Worm (Caenorhabditis elegans) whole organism, young adult: Measurements from ENCODE around the gene ZC449.5.
A peak's percentile ranks its signal among the peaks of the same experiment; 100 is the strongest.

Experiments
- B0261.1 ChIP-seq: sonication (generic microtip); optimal IDR thresholded peaks from 2 replicates; lab custom pipeline; 2016; ENCODE audit warnings: mild to moderate bottlenecking, missing genetic modification characterization, moderate library complexity, missing compliant biosample characterization
- B0336.3 ChIP-seq: fragments of 200-800 bp; sonication (Bioruptor generic); IDR thresholded peaks from 2 replicates; pipeline ENCODE4 v1.3.6; 2022; ENCODE audit warnings: missing genetic modification characterization, missing compliant biosample characterization
- C17E4.6 ChIP-seq: fragments of 200-800 bp; sonication (Bioruptor generic); IDR thresholded peaks from 2 replicates; pipeline ENCODE4 v1.3.6; 2022; ENCODE audit warnings: missing genetic modification reagents, missing genetic modification characterization, missing compliant biosample characterization
- F33H1.4 ChIP-seq: fragments of 200-800 bp; sonication (Bioruptor generic); IDR thresholded peaks from 2 replicates; pipeline ENCODE4 v1.3.6; 2022; ENCODE audit warnings: missing genetic modification reagents, missing genetic modification characterization, missing compliant biosample characterization
- F52B5.7 ChIP-seq: sonication (generic microtip); optimal IDR thresholded peaks from 2 replicates; lab custom pipeline; 2016; ENCODE audit warnings: mild to moderate bottlenecking, missing genetic modification characterization, missing compliant biosample characterization
- F55B11.4 ChIP-seq: sonication (generic microtip); optimal IDR thresholded peaks from 2 replicates; lab custom pipeline; 2016; ENCODE audit warnings: missing compliant biosample characterization, missing genetic modification characterization, borderline replicate concordance; ENCODE audit not compliant: insufficient read depth
- F57A8.1 ChIP-seq: fragments of 200-800 bp; sonication (Bioruptor generic); optimal IDR thresholded peaks from 2 replicates; lab custom pipeline; 2018; ENCODE audit warnings: mild to moderate bottlenecking, missing genetic modification characterization, moderate library complexity, missing compliant biosample characterization
- Y67H2A.10 ChIP-seq: fragments of 200-800 bp; sonication (Bioruptor generic); conservative IDR thresholded peaks from 2 replicates; pipeline ENCODE4 v1.3.6; 2022; ENCODE audit warnings: missing genetic modification reagents, missing genetic modification characterization, missing compliant biosample characterization
- Y95B8A.8 ChIP-seq: fragments of 200-800 bp; sonication (Bioruptor generic); IDR thresholded peaks from 2 replicates; pipeline ENCODE4 v1.3.6; 2022; ENCODE audit warnings: missing genetic modification reagents, missing genetic modification characterization, missing compliant biosample characterization
- ZK185.1 ChIP-seq: sonication (generic microtip); optimal IDR thresholded peaks from 2 replicates; lab custom pipeline; 2016; ENCODE audit warnings: mild to moderate bottlenecking, missing genetic modification characterization, missing compliant biosample characterization; ENCODE audit not compliant: poor library complexity, severe bottlenecking
- ama-1 ChIP-seq, 3 experiments: fragments of 150-350 bp in 1 of 3; sonication (generic microtip) in 2 of 3; optimal IDR thresholded peaks; 2 replicates each; lab custom pipeline; 2014 to 2018; ENCODE audit warnings: missing biosample characterization in 2 of 3, missing genetic modification characterization in 2 of 3, missing genetic modification reagents in 2 of 3
- ccch-3 ChIP-seq: fragments of 200-800 bp; sonication (Bioruptor generic); optimal IDR thresholded peaks from 2 replicates; lab custom pipeline; 2018; ENCODE audit warnings: mild to moderate bottlenecking, missing genetic modification characterization, missing compliant biosample characterization
- cebp-1 ChIP-seq, 2 experiments: fragments of 200-800 bp in 1 of 2; sonication (Bioruptor generic) in 1 of 2; sonication (generic microtip) in 1 of 2; IDR thresholded peaks in 1 of 2; optimal IDR thresholded peaks in 1 of 2; 2 replicates each; pipeline versions ENCODE4 v1.3.6 to Lab custom; 2017 to 2022; ENCODE audit warnings: missing compliant biosample characterization in 2 of 2, missing genetic modification characterization in 2 of 2, mild to moderate bottlenecking in 1 of 2, missing genetic modification reagents in 1 of 2, moderate library complexity in 1 of 2
- cebp-2 ChIP-seq: fragments of 200-800 bp; sonication (Bioruptor generic); IDR thresholded peaks from 2 replicates; pipeline ENCODE4 v1.3.6; 2022; ENCODE audit warnings: missing genetic modification characterization, missing compliant biosample characterization
- ceh-40 ChIP-seq: fragments of 200-800 bp; sonication (Bioruptor generic); IDR thresholded peaks from 2 replicates; pipeline ENCODE4 v1.3.6; 2022; ENCODE audit warnings: missing genetic modification characterization, missing compliant biosample characterization
- die-1 ChIP-seq: sonication (generic microtip); optimal IDR thresholded peaks from 2 replicates; lab custom pipeline; 2016; ENCODE audit warnings: missing genotype, mild to moderate bottlenecking, missing genetic modification characterization, missing compliant biosample characterization
- dox-1 ChIP-seq: fragments of 200-800 bp; sonication (Bioruptor generic); IDR thresholded peaks from 2 replicates; pipeline ENCODE4 v1.3.6; 2022; ENCODE audit warnings: missing genetic modification reagents, missing genetic modification characterization, missing compliant biosample characterization
- dpl-1 ChIP-seq: fragments of 150-350 bp; optimal IDR thresholded peaks from 2 replicates; lab custom pipeline; 2014; ENCODE audit warnings: missing biosample characterization, missing genetic modification reagents, missing genetic modification characterization
- egl-44 ChIP-seq: fragments of 200-800 bp; sonication (Bioruptor generic); IDR thresholded peaks from 2 replicates; pipeline ENCODE4 v1.3.6; 2022; ENCODE audit warnings: missing genetic modification reagents, missing genetic modification characterization, missing compliant biosample characterization
- ekl-4 ChIP-seq: fragments of 200-800 bp; sonication (Bioruptor generic); IDR thresholded peaks from 2 replicates; pipeline ENCODE4 v1.3.6; 2022; ENCODE audit warnings: missing genetic modification reagents, missing genetic modification characterization, missing compliant biosample characterization
- ets-4 ChIP-seq: fragments of 200-800 bp; sonication (Bioruptor generic); optimal IDR thresholded peaks from 2 replicates; lab custom pipeline; 2018; ENCODE audit warnings: mild to moderate bottlenecking, missing genetic modification characterization, missing compliant biosample characterization
- fkh-3 ChIP-seq: sonication (generic microtip); optimal IDR thresholded peaks from 2 replicates; lab custom pipeline; 2016; ENCODE audit warnings: mild to moderate bottlenecking, missing genetic modification characterization, missing compliant biosample characterization
- lag-1 ChIP-seq: fragments of 200-800 bp; sonication (Bioruptor generic); IDR thresholded peaks from 2 replicates; pipeline ENCODE4 v1.3.6; 2022; ENCODE audit warnings: missing genetic modification reagents, missing genetic modification characterization, missing compliant biosample characterization
- let-526 ChIP-seq: fragments of 200-800 bp; sonication (Bioruptor generic); IDR thresholded peaks from 2 replicates; pipeline ENCODE4 v1.3.6; 2022; ENCODE audit warnings: missing genetic modification reagents, missing genetic modification characterization, missing compliant biosample characterization
- lin-26 ChIP-seq: fragments of 200-800 bp; sonication (Bioruptor generic); IDR thresholded peaks from 2 replicates; pipeline ENCODE4 v1.3.6; 2022; ENCODE audit warnings: missing genetic modification reagents, missing genetic modification characterization, missing compliant biosample characterization
- lin-40 ChIP-seq: sonication (generic microtip); optimal IDR thresholded peaks from 2 replicates; lab custom pipeline; 2016; ENCODE audit warnings: missing genetic modification characterization, mild to moderate bottlenecking, missing compliant biosample characterization, missing genotype, missing genetic modification reagents
- lin-54 ChIP-seq: fragments of 200-800 bp; sonication (Bioruptor generic); optimal IDR thresholded peaks from 2 replicates; lab custom pipeline; 2018; ENCODE audit warnings: mild to moderate bottlenecking, missing genetic modification characterization, missing compliant biosample characterization
- lir-1 ChIP-seq: fragments of 200-800 bp; sonication (Bioruptor generic); conservative IDR thresholded peaks from 2 replicates; pipeline ENCODE4 v1.3.6; 2022; ENCODE audit warnings: missing genetic modification reagents, missing genetic modification characterization, missing compliant biosample characterization
- lsy-27 ChIP-seq: sonication (generic microtip); optimal IDR thresholded peaks from 2 replicates; lab custom pipeline; 2017; ENCODE audit warnings: missing genetic modification characterization, mild to moderate bottlenecking, missing compliant biosample characterization, antibody characterized with exemption, missing genotype, borderline replicate concordance; ENCODE audit not compliant: insufficient read depth
- mcd-1 ChIP-seq: fragments of 200-800 bp; sonication (Bioruptor generic); IDR thresholded peaks from 2 replicates; pipeline ENCODE4 v1.3.6; 2022; ENCODE audit warnings: missing genetic modification reagents, missing genetic modification characterization, missing compliant biosample characterization
- mel-28 ChIP-seq: sonication (generic microtip); optimal IDR thresholded peaks from 2 replicates; lab custom pipeline; 2016; ENCODE audit warnings: borderline replicate concordance, mild to moderate bottlenecking, missing genetic modification characterization, missing compliant biosample characterization
- nfya-1 ChIP-seq: sonication (generic microtip); optimal IDR thresholded peaks from 2 replicates; lab custom pipeline; 2017; ENCODE audit warnings: antibody characterized with exemption, missing compliant biosample characterization, missing genetic modification characterization, borderline replicate concordance; ENCODE audit not compliant: insufficient read depth
- nhr-179 ChIP-seq: sonication (generic microtip); optimal IDR thresholded peaks from 2 replicates; lab custom pipeline; 2016; ENCODE audit warnings: mild to moderate bottlenecking, missing genetic modification characterization, missing compliant biosample characterization
- nhr-80 ChIP-seq: sonication (generic microtip); optimal IDR thresholded peaks from 2 replicates; lab custom pipeline; 2016; ENCODE audit warnings: missing genetic modification characterization, missing compliant biosample characterization
- pbrm-1 ChIP-seq: fragments of 200-800 bp; sonication (Bioruptor generic); IDR thresholded peaks from 2 replicates; pipeline ENCODE4 v1.3.6; 2022; ENCODE audit warnings: missing genetic modification reagents, missing genetic modification characterization, missing compliant biosample characterization
- rpc-1 ChIP-seq, 2 experiments: fragments of 150-350 bp in 1 of 2; sonication (generic microtip) in 1 of 2; optimal IDR thresholded peaks; 2 replicates each; lab custom pipeline; 2014 to 2018; ENCODE audit warnings: missing biosample characterization in 1 of 2, missing genetic modification characterization in 1 of 2, missing genetic modification reagents in 1 of 2, missing genotype in 1 of 2
- sdz-38 ChIP-seq: sonication (generic microtip); optimal IDR thresholded peaks from 2 replicates; lab custom pipeline; 2016; ENCODE audit warnings: missing genotype, missing genetic modification characterization, missing compliant biosample characterization
- snpc-1.1 ChIP-seq: sonication (generic microtip); optimal IDR thresholded peaks from 2 replicates; lab custom pipeline; 2017; ENCODE audit warnings: missing genetic modification characterization, mild to moderate bottlenecking, missing compliant biosample characterization, antibody characterized with exemption, moderate library complexity, missing genotype, missing genetic modification reagents; ENCODE audit not compliant: insufficient read depth
- snpc-4 ChIP-seq, 5 experiments: fragments of 150-350 bp in 1 of 5; sonication (generic microtip) in 4 of 5; optimal IDR thresholded peaks; 2 replicates each; lab custom pipeline; 2014 to 2018; ENCODE audit warnings: missing genetic modification characterization in 5 of 5, missing biosample characterization in 3 of 5, antibody characterized with exemption in 2 of 5, mild to moderate bottlenecking in 2 of 5, missing compliant biosample characterization in 2 of 5, missing genotype in 2 of 5, moderate library complexity in 2 of 5, missing genetic modification reagents in 1 of 5
- tbx-9 ChIP-seq: sonication (generic microtip); optimal IDR thresholded peaks from 2 replicates; lab custom pipeline; 2016; ENCODE audit warnings: borderline replicate concordance, missing genetic modification characterization, inconsistent platforms, missing compliant biosample characterization
- zim-3 ChIP-seq: sonication (generic microtip); optimal IDR thresholded peaks from 2 replicates; lab custom pipeline; 2017; ENCODE audit warnings: mild to moderate bottlenecking, missing genetic modification characterization, moderate library complexity, missing compliant biosample characterization
- ztf-18 ChIP-seq: sonication (generic microtip); optimal IDR thresholded peaks from 2 replicates; lab custom pipeline; 2016; ENCODE audit warnings: missing genotype, mild to moderate bottlenecking, missing genetic modification characterization, missing compliant biosample characterization
- ztf-25 ChIP-seq: fragments of 200-800 bp; sonication (Bioruptor generic); IDR thresholded peaks from 2 replicates; pipeline ENCODE4 v1.3.6; 2022; ENCODE audit warnings: missing genetic modification reagents, missing genetic modification characterization, missing compliant biosample characterization
- ztf-6 ChIP-seq: fragments of 200-800 bp; sonication (Bioruptor generic); IDR thresholded peaks from 2 replicates; pipeline ENCODE4 v1.3.6; 2022; ENCODE audit warnings: missing genetic modification reagents, missing genetic modification characterization, missing compliant biosample characterization

ZC449.5 gene

DNA sequence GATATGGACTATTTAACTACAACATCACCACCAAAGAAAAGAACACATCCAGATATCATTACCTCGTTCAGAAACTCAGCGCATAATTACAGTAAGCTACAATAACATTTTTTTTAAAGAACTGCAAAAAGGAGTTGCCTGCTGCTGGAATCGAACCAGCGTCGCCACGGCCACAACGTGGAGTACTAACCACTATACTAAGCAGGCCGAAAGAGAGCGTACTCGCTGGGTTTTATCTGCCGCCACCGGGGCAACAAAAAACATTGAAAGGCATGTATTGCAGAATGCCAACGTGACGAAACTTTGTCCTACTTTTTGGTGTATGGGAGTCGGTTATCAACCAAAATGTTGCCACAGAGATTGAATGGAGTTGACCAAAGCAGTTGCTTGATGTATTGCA lies 14.9 kb downstream of the ZC449.5 start (continued):
- TF ChIP-seq ztf-18 (tag; lab: Kevin White, UChicago) (peak; percentile 53), F52B5.7 (tag; lab: Kevin White, UChicago) (peak; percentile 70), snpc-4 (GFP tag; optimal IDR thresholded peaks at IDR 0.05; lab: Kevin White, UChicago) (peak; percentile 76), snpc-4 (tag; optimal IDR thresholded peaks at IDR 0.05; lab: Kevin White, UChicago) (peak in 1 of 4 experiments; percentile 71), nhr-179 (no peak), cebp-1 (GFP tag; IDR thresholded peaks at IDR 0.05; lab: Robert Waterston, UW) (peak; percentile 42; the same call in 1 of the 2 replicates), cebp-1 (tag; optimal IDR thresholded peaks at IDR 0.05; lab: Kevin White, UChicago) (no peak), dox-1 (GFP tag; lab: Robert Waterston, UW) (peak; percentile 75), lir-1 (0 out of 2 replicates have a peak, but pooled peaks have one; percentile 43), dpl-1 (GFP tag; lab: Kevin White, UChicago) (no peak), nhr-80 (tag; lab: Kevin White, UChicago) (no peak), lag-1 (no peak), B0336.3 (GFP tag; lab: Robert Waterston, UW) (no peak), Y95B8A.8 (0 out of 2 replicates have a peak, but pooled peaks have one; percentile 13), pbrm-1 (GFP tag; lab: Robert Waterston, UW) (peak; percentile 90), nfya-1 (tag; lab: Kevin White, UChicago) (no peak), ekl-4 (GFP tag; lab: Robert Waterston, UW) (peak; percentile 47; the same call in 1 of the 2 replicates), ets-4 (GFP tag; lab: Kevin White, UChicago) (no peak), let-526 (GFP tag; lab: Robert Waterston, UW) (no peak), F55B11.4 (tag; lab: Kevin White, UChicago) (no peak), lin-26 (peak; percentile 90), C17E4.6 (GFP tag; lab: Robert Waterston, UW) (0 out of 2 replicates have a peak, but pooled peaks have one; percentile 29), Y67H2A.10 (GFP tag; lab: Robert Waterston, UW) (no peak), B0261.1 (tag; lab: Kevin White, UChicago) (peak; percentile 96), lin-54 (GFP tag; lab: Kevin White, UChicago) (peak; percentile 22), tbx-9 (tag; lab: Kevin White, UChicago) (no peak), ztf-25 (GFP tag; lab: Robert Waterston, UW) (peak; percentile 82; the same call in 1 of the 2 replicates), mcd-1 (no peak), lin-40 (tag; lab: Kevin White, UChicago) (peak; percentile 64), mel-28 (tag; lab: Kevin White, UChicago) (peak; percentile 35), die-1 (tag; lab: Kevin White, UChicago) (peak; percentile 84), rpc-1 (optimal IDR thresholded peaks at IDR 0.05; lab: Kevin White, UChicago) (peak; percentile 81), rpc-1 (tag; optimal IDR thresholded peaks at IDR 0.05; lab: Kevin White, UChicago) (peak; percentile 87), zim-3 (tag; lab: Kevin White, UChicago) (peak; percentile 57), snpc-1.1 (tag; lab: Kevin White, UChicago) (peak; percentile 36), egl-44 (peak; percentile 81), F33H1.4 (no peak), ceh-40 (GFP tag; lab: Robert Waterston, UW) (peak; percentile 55; the same call in 1 of the 2 replicates), fkh-3 (tag; lab: Kevin White, UChicago) (peak; percentile 43), sdz-38 (no peak), lsy-27 (tag; lab: Kevin White, UChicago) (no peak), ztf-6 (GFP tag; lab: Robert Waterston, UW) (no peak), ccch-3 (GFP tag; lab: Kevin White, UChicago) (no peak), F57A8.1 (GFP tag; lab: Kevin White, UChicago) (peak; percentile 53), ZK185.1 (peak; percentile 42), cebp-2 (GFP tag; lab: Robert Waterston, UW) (0 out of 2 replicates have a peak, but pooled peaks have one; percentile 18), ama-1 (optimal IDR thresholded peaks at IDR 0.05; lab: Kevin White, UChicago) (no peak), ama-1 (GFP tag; optimal IDR thresholded peaks at IDR 0.05; lab: Kevin White, UChicago) (peak in 1 of 2 experiments; percentile 52)
